Worm (Caenorhabditis elegans): ENCODE measurements around the gene sod-1.

sod-1 gene

ce11 chrII:6955084-6955697 lies 18.5 kb downstream of the sod-1 start:
- TF ChIP-seq hlh-15 (tag; optimal IDR thresholded peaks at IDR 0.05) (no peak), elt-2 (tag; optimal IDR thresholded peaks at IDR 0.05) (peak; percentile 55)

- TF ChIP-seq ref-2 (tag; optimal IDR thresholded peaks at IDR 0.05) (peak; percentile 77), unc-3 (GFP tag; conservative IDR thresholded peaks at IDR 0.05) (no peak), unc-3 (tag; optimal IDR thresholded peaks at IDR 0.05) (no peak), ceh-31 (tag; optimal IDR thresholded peaks at IDR 0.05) (peak; percentile 91), ceh-48 (tag; optimal IDR thresholded peaks at IDR 0.05) (peak; percentile 100), rnt-1 (tag; optimal IDR thresholded peaks at IDR 0.05) (peak; percentile 51), dve-1 (tag; optimal IDR thresholded peaks at IDR 0.05) (peak; percentile 68), ets-4 (tag; optimal IDR thresholded peaks at IDR 0.05) (peak; percentile 19), sox-4 (tag; optimal IDR thresholded peaks at IDR 0.05) (no peak), tbx-2 (tag; optimal IDR thresholded peaks at IDR 0.05) (peak; percentile 84), fax-1 (tag; optimal IDR thresholded peaks at IDR 0.05) (no peak), ceh-19 (GFP tag; optimal IDR thresholded peaks at IDR 0.05) (peak; percentile 56), pax-1 (tag; optimal IDR thresholded peaks at IDR 0.05) (peak; percentile 69), pha-2 (tag; optimal IDR thresholded peaks at IDR 0.05) (no peak), nfya-1 (tag; optimal IDR thresholded peaks at IDR 0.05) (peak; percentile 93), ceh-14 (tag; optimal IDR thresholded peaks at IDR 0.05) (peak; percentile 36), fkh-10 (GFP tag; optimal IDR thresholded peaks at IDR 0.05) (peak; percentile 3), pros-1 (tag; optimal IDR thresholded peaks at IDR 0.05) (peak; percentile 72), C38D4.7 (GFP tag; optimal IDR thresholded peaks at IDR 0.05) (no peak), pag-3 (tag; optimal IDR thresholded peaks at IDR 0.05; ENCODE audit: borderline replicate concordance) (no peak), T23F11.4 (GFP tag; optimal IDR thresholded peaks at IDR 0.05) (no peak), pha-4 (tag; optimal IDR thresholded peaks at IDR 0.05) (no peak), hlh-30 (tag; optimal IDR thresholded peaks at IDR 0.05; ENCODE audit: insufficient read depth) (peak; percentile 92), ahr-1 (tag; optimal IDR thresholded peaks at IDR 0.05) (no peak), madf-2 (tag; optimal IDR thresholded peaks at IDR 0.05) (peak; percentile 20), ceh-22 (tag; optimal IDR thresholded peaks at IDR 0.05) (no peak), pqm-1 (tag; optimal IDR thresholded peaks at IDR 0.05) (no peak), ceh-2 (tag; optimal IDR thresholded peaks at IDR 0.05) (peak; percentile 56), C08G9.2 (tag; optimal IDR thresholded peaks at IDR 0.05) (no peak), ceh-45 (GFP tag; IDR thresholded peaks at IDR 0.05) (no peak), unc-42 (tag; optimal IDR thresholded peaks at IDR 0.05) (peak; percentile 86), Y22D7AL.16 (tag; optimal IDR thresholded peaks at IDR 0.05) (no peak), ztf-16 (tag; optimal IDR thresholded peaks at IDR 0.05) (no peak), unc-86 (tag; optimal IDR thresholded peaks at IDR 0.05) (peak; percentile 47), ceh-18 (tag; optimal IDR thresholded peaks at IDR 0.05) (peak; percentile 80), ceh-34 (tag; optimal IDR thresholded peaks at IDR 0.05) (peak; percentile 57), unc-55 (GFP tag; optimal IDR thresholded peaks at IDR 0.05) (peak; percentile 82), ceh-6 (GFP tag; optimal IDR thresholded peaks at IDR 0.05) (peak; percentile 47), elt-2 (tag; optimal IDR thresholded peaks at IDR 0.05) (peak; percentile 51), hlh-13 (GFP tag; optimal IDR thresholded peaks at IDR 0.05) (no peak), hlh-8 (tag; optimal IDR thresholded peaks at IDR 0.05) (peak; percentile 19)
These were observed 22.4 kb downstream of the sod-1 start, which contains the start of the genes malt-1 and ceh-38 for ce11 chrII:6951250-6951806. malt-1 (minus strand) TSS chrII:6951300. ceh-38 (plus strand) TSS chrII:6951526.

All from whole organism, late embryonic.